Fruit fly (Drosophila melanogaster) whole organism, adult: ENCODE data around the gene CG15784.

ENCODE experiments used
- CG11617 ChIP-seq: fragments of 200-800 bp; sonication (Bioruptor generic); optimal IDR thresholded peaks from 2 replicates; lab custom pipeline; 2017; ENCODE audit warnings: mild to moderate bottlenecking, missing biosample characterization, missing genetic modification reagents, missing genetic modification characterization
- CG12768 ChIP-seq: fragments of 200-800 bp; sonication (Bioruptor generic); optimal IDR thresholded peaks from 2 replicates; lab custom pipeline; 2017; ENCODE audit warnings: missing biosample characterization, missing genetic modification characterization, mild to moderate bottlenecking, moderate library complexity, missing genetic modification reagents
- CG14711 ChIP-seq: fragments of 200-800 bp; sonication (Bioruptor generic); optimal IDR thresholded peaks from 2 replicates; lab custom pipeline; 2018; ENCODE audit warnings: missing biosample characterization, mild to moderate bottlenecking, missing genetic modification characterization, moderate library complexity
- CG1620 ChIP-seq: fragments of 200-800 bp; sonication (Bioruptor generic); optimal IDR thresholded peaks from 2 replicates; lab custom pipeline; 2016; ENCODE audit warnings: missing biosample characterization, missing genetic modification characterization
- CG33017 ChIP-seq: fragments of 200-800 bp; sonication (Bioruptor generic); optimal IDR thresholded peaks from 2 replicates; lab custom pipeline; 2018; ENCODE audit warnings: missing biosample characterization, mild to moderate bottlenecking, missing genetic modification characterization, moderate library complexity
- CG5204 ChIP-seq: fragments of 200-800 bp; sonication (Bioruptor generic); optimal IDR thresholded peaks from 2 replicates; lab custom pipeline; 2016; ENCODE audit warnings: missing biosample characterization, missing genetic modification characterization
- CG7045 ChIP-seq: fragments of 200-800 bp; sonication (Bioruptor generic); optimal IDR thresholded peaks from 2 replicates; lab custom pipeline; 2017; ENCODE audit warnings: missing biosample characterization, mild to moderate bottlenecking, missing genetic modification characterization
- CG7101 ChIP-seq: fragments of 200-800 bp; sonication (Bioruptor generic); optimal IDR thresholded peaks from 2 replicates; lab custom pipeline; 2018; ENCODE audit warnings: missing biosample characterization, mild to moderate bottlenecking, missing genetic modification characterization, moderate library complexity
- Clk ChIP-seq: fragments of 200-800 bp; sonication (Bioruptor generic); optimal IDR thresholded peaks from 2 replicates; lab custom pipeline; 2017; ENCODE audit warnings: missing biosample characterization, missing genetic modification characterization
- Crg-1 ChIP-seq: fragments of 200-800 bp; sonication (Bioruptor generic); optimal IDR thresholded peaks from 2 replicates; lab custom pipeline; 2016; ENCODE audit warnings: missing biosample characterization, missing genetic modification characterization
- Hr96 ChIP-seq: fragments of 200-800 bp; sonication (Bioruptor generic); optimal IDR thresholded peaks from 2 replicates; lab custom pipeline; 2016; ENCODE audit warnings: missing biosample characterization, missing genetic modification characterization
- Mnt ChIP-seq: fragments of 200-800 bp; sonication (Bioruptor generic); optimal IDR thresholded peaks from 2 replicates; lab custom pipeline; 2016; ENCODE audit warnings: missing biosample characterization, mild to moderate bottlenecking, missing genetic modification characterization
- bab1 ChIP-seq: fragments of 200-800 bp; sonication (Bioruptor generic); optimal IDR thresholded peaks from 3 replicates; lab custom pipeline; 2019; ENCODE audit warnings: missing biosample characterization, mild to moderate bottlenecking, missing genetic modification characterization, moderate library complexity
- cic ChIP-seq: fragments of 200-800 bp; sonication (Bioruptor generic); optimal IDR thresholded peaks from 2 replicates; lab custom pipeline; 2017; ENCODE audit warnings: missing biosample characterization, mild to moderate bottlenecking, missing genetic modification characterization, moderate library complexity
- cnc ChIP-seq, 2 experiments: fragments of >200 bp; optimal IDR thresholded peaks; 2 replicates each; lab custom pipeline; 2017
- kay ChIP-seq: fragments of 200-800 bp; sonication (Bioruptor generic); peaks from one replicate; lab custom pipeline; 2016; ENCODE audit warnings: missing biosample characterization, missing genetic modification characterization, borderline replicate concordance
- ovo ChIP-seq: fragments of 200-800 bp; sonication (Bioruptor generic); optimal IDR thresholded peaks from 2 replicates; lab custom pipeline; 2016; ENCODE audit warnings: missing biosample characterization, missing genetic modification characterization
- pad ChIP-seq: fragments of 200-800 bp; sonication (Bioruptor generic); optimal IDR thresholded peaks from 3 replicates; lab custom pipeline; 2017; ENCODE audit warnings: missing biosample characterization, missing genetic modification characterization, mild to moderate bottlenecking, moderate library complexity, missing genetic modification reagents
- tj ChIP-seq: fragments of 200-800 bp; sonication (Bioruptor generic); optimal IDR thresholded peaks from 3 replicates; lab custom pipeline; 2017; ENCODE audit warnings: missing biosample characterization, mild to moderate bottlenecking, missing genetic modification characterization, moderate library complexity
- toe ChIP-seq: fragments of 200-800 bp; sonication (Bioruptor generic); optimal IDR thresholded peaks from 2 replicates; lab custom pipeline; 2016; ENCODE audit warnings: missing biosample characterization, missing genetic modification characterization

Gene CG15784

dm6 chrX:5429271-5429670, at the start of gene CG15784:
CG15784 (plus strand) TSS chrX:5429571.
- no peak for TF ChIP-seq tj
- TF ChIP-seq CG1620 (GFP tag; lab: Kevin White, UChicago) = no peak
- TF ChIP-seq pad = no peak
- no peak for TF ChIP-seq CG11617
- no peak for TF ChIP-seq kay
- TF ChIP-seq Mnt = no peak
- TF ChIP-seq bab1 (GFP tag; lab: Kevin White, UChicago) = no peak
- no peak for TF ChIP-seq CG7101 (tag; lab: Kevin White, UChicago)
- no peak for TF ChIP-seq ovo (GFP tag; lab: Kevin White, UChicago)
- TF ChIP-seq cic (GFP tag; lab: Kevin White, UChicago) = no peak

dm6 chrX:5382539-5382938, 46.8 kb upstream of the CG15784 start:
- TF ChIP-seq ovo (GFP tag; lab: Kevin White, UChicago) = no peak
- no peak for TF ChIP-seq Crg-1 (GFP tag; lab: Kevin White, UChicago)
- TF ChIP-seq kay = no peak
- TF ChIP-seq CG7101 (tag; lab: Kevin White, UChicago) = no peak
- TF ChIP-seq Hr96 (GFP tag; lab: Kevin White, UChicago) = no peak
- TF ChIP-seq CG33017 (tag; lab: Kevin White, UChicago) = no peak
- no peak for TF ChIP-seq CG7045 (GFP tag; lab: Kevin White, UChicago)
- TF ChIP-seq Clk (GFP tag; lab: Kevin White, UChicago) = no peak
- TF ChIP-seq cic (GFP tag; lab: Kevin White, UChicago) = no peak
- no peak for TF ChIP-seq CG5204
- TF ChIP-seq CG14711 (tag; lab: Kevin White, UChicago) = no peak

dm6 chrX:5408869-5409268, 20.5 kb upstream of the CG15784 start:
- no peak for TF ChIP-seq Clk (GFP tag; lab: Kevin White, UChicago)
- no peak for TF ChIP-seq CG7101 (tag; lab: Kevin White, UChicago)
- TF ChIP-seq CG7045 (GFP tag; lab: Kevin White, UChicago) = no peak
- TF ChIP-seq Hr96 (GFP tag; lab: Kevin White, UChicago) = no peak
- TF ChIP-seq tj = no peak
- TF ChIP-seq toe (GFP tag; lab: Kevin White, UChicago) = no peak
- no peak for TF ChIP-seq CG12768 (GFP tag; lab: Kevin White, UChicago)
- no peak for TF ChIP-seq CG5204

- no peak for TF ChIP-seq CG12768 (GFP tag; lab: Kevin White, UChicago)
- TF ChIP-seq cnc (optimal IDR thresholded peaks at IDR 0.05; lab: Kevin White, UChicago) = no peak
- no peak for TF ChIP-seq pad
- TF ChIP-seq CG7045 (GFP tag; lab: Kevin White, UChicago) = no peak
- no peak for TF ChIP-seq Hr96 (GFP tag; lab: Kevin White, UChicago)
- TF ChIP-seq CG33017 (tag; lab: Kevin White, UChicago) = no peak
- TF ChIP-seq ovo (GFP tag; lab: Kevin White, UChicago) = no peak
- TF ChIP-seq CG11617 = no peak
- no peak for TF ChIP-seq CG7101 (tag; lab: Kevin White, UChicago)
Measured at dm6 chrX:5410749-5411148, 18.6 kb upstream of the CG15784 start, which contains the start of gene NAAT1. NAAT1 (minus strand) TSS chrX:5410849.

- TF ChIP-seq CG14711 (tag; lab: Kevin White, UChicago) (no peak), Mnt (peak; percentile 83), pad (peak; percentile 6), kay (peak; percentile 80), cnc (optimal IDR thresholded peaks at IDR 0.05; lab: Kevin White, UChicago) (peak in 1 of 2 experiments; percentile 25), CG7045 (GFP tag; lab: Kevin White, UChicago) (no peak), CG12768 (GFP tag; lab: Kevin White, UChicago) (no peak), ovo (GFP tag; lab: Kevin White, UChicago) (peak; percentile 83), CG11617 (no peak), CG7101 (tag; lab: Kevin White, UChicago) (no peak), tj (peak; percentile 41)
Measured at dm6 chrX:5417836-5418554, 11.4 kb upstream of the CG15784 start.

dm6 chrX:5418555-5419044, 10.8 kb upstream of the CG15784 start:
- TF ChIP-seq kay = peak; percentile 59
- TF ChIP-seq cnc (optimal IDR thresholded peaks at IDR 0.05; lab: Kevin White, UChicago) = peak; percentile 81 to 83
- no peak for TF ChIP-seq CG1620 (GFP tag; lab: Kevin White, UChicago)
- TF ChIP-seq CG5204 = no peak
- TF ChIP-seq CG11617 = no peak
- TF ChIP-seq Mnt = no peak
- TF ChIP-seq tj = no peak
